Worm (Caenorhabditis elegans): ENCODE data around the gene cutl-15.

The cutl-15 gene

DNA sequence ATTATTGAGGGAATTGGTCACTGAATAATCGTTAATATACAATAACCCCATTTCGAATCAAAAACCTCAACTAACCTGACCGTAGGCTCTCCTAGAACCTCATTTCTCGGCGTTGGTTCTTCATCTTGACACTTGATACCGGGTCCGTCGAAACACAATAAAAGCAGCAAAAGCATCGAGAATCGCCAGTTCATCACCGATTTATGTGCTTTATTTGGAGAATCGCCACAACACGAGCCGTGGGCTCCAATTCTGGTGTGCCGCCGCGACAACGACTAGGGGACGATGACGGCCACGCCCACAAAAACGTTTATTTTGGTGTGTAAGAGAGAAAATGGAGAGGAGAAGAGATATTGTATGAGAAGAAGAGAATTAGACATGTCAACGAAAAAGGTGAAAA, at the start of gene cutl-15:
Gene cutl-15, minus strand, starts transcription at position 298 of the 400 bp plus-strand sequence.
- TF ChIP-seq unc-62 (GFP tag; optimal IDR thresholded peaks at IDR 0.05), result no peak

DNA sequence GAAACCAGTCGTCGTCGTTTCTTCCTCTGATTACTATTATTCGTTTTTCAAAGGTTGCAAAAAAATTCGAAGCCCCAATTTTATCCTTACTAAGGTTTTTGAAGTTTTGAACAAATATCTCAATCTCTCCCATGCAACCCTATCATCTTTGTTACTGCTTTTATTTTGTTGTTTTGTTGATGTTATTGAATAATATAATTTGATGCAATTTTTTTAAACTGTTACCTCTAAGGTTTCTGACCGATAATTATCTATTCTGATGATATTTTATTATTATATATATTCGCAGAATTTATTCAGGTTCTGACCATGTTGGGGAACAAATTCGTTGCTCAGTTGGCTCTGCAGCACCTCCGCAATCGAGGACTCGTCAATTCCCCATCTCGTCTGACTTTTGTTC, 48.6 kb upstream of the cutl-15 start, which contains the start of gene ndub-2:
Gene ndub-2, plus strand, starts transcription at position 301 of the 400 bp plus-strand sequence.
- no peak for TF ChIP-seq unc-62 (GFP tag; optimal IDR thresholded peaks at IDR 0.05)

DNA sequence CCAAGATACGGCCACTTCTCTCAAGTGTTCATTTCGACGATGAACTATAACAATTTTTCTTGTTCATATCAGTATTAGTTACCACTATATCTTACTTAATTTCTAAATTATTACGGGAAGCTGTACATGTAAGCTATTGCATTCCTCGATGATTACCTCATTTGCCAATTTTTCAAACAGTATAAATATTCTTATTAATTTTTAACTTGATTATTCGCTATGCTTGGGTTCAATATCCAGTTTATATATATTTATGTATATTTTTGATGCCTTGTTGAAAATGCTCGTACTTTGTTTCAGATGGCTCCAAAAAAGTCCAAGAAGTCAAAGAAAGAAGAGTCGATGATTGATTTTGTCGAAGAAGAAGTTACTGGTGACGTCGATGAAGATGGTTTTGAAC, 46.8 kb upstream of the cutl-15 start, which contains the start of gene F44G4.1:
Gene F44G4.1, plus strand, starts transcription at position 301 of the 400 bp plus-strand sequence.
- no peak for TF ChIP-seq unc-62 (GFP tag; optimal IDR thresholded peaks at IDR 0.05)

DNA sequence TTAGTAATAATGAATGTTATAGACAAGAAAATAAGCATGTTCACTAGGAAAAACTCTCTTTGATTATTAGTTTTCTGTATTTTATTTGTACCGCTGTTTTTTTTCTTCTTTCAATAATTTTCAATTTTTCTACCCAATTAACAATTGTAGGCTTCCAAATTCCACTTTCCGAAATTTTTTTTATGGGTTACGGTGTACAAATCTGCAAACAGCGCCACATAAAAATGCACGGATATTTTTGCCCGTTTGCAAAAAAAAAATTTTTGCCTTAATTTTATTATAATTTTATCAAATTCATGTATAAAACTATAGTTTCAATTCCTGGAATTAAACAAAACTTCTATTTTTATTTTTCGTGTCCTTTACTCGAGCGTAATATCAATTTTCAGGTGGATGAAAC, 45.3 kb upstream of the cutl-15 start, which contains the start of gene ooc-5:
Gene ooc-5, plus strand, starts transcription at position 381 of the 400 bp plus-strand sequence.
- no peak for TF ChIP-seq unc-62 (GFP tag; optimal IDR thresholded peaks at IDR 0.05)

DNA sequence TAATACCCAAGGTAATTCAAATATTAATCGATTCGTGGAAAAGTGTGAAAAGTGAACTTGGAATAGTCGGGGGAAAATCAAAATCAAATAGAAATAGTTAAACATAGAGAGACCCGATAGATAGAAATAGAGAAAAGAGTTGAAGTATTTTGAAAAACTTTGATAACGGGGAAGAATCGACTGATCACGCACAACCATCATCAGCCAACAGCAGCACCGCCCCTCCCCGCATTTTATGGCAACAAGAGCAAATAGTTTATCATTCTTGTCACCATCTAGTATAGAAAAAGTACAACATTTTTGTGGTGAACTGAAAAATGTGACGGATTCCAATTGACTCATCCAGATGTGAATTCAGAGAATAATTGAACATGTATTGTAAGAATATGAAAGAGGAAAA, 44.1 kb upstream of the cutl-15 start:
- TF ChIP-seq unc-62 (GFP tag; optimal IDR thresholded peaks at IDR 0.05), result no peak

DNA sequence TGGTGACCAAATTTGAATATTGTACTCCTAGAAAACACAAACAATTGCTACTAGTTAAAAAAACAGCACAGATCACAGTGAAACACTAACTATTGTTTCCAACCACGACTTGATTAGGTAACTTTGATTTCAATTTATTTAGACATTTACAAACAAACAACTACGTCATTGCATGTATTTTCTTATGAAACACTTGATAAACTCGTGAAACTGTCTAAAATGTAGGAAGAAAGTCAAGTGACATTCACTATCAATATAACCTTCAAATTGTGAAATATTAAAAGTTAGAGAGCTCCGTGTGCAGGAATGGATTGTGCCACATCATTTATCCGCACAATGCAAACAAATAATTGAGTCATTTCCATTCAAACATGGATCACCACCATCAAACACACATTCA, 42.8 kb upstream of the cutl-15 start:
- no peak for TF ChIP-seq unc-62 (GFP tag; optimal IDR thresholded peaks at IDR 0.05)

DNA sequence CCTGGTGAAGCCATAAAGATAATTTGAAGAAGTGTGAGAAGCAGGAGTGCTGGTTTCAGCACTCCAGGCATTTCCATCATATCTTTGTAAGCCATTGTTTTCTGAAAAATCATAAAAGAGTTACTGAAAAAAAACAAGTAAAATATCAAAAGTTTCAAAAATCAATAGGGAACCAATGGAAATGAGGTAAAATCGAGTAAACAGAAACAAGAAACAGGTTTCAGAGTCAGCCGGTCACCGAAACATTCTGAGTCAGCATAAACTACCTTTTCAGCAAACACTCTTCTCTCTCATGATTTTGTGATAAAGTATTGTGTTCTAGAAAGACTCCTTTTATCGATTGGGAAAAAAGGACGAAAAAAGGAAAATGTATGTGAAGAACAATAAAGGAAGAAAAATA, 42.0 kb upstream of the cutl-15 start, which contains the start of gene C18E9.9:
Gene C18E9.9, minus strand, starts transcription at position 101 of the 400 bp plus-strand sequence.
- no peak for TF ChIP-seq unc-62 (GFP tag; optimal IDR thresholded peaks at IDR 0.05)

DNA sequence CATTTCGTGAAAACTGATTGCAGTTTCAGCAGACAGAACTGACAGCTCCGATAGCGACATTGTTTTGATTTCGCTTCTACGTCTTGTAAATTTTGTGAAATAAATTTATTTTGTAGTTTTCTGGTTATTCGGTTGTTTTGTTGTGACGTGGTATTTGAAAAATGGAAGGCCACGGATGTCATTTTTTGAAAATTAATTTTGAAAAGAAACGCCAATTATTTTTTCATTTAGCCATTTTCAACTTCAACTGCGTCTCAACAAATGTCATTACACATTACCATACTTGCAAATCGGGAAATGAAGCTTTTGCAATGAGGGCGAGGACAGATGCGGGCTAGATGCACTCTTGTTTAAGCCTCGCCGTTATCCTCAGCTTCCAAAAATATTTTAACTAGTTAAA, 40.5 kb upstream of the cutl-15 start, which contains the start of gene C18E9.8:
Gene C18E9.8, minus strand, starts transcription at position 101 of the 400 bp plus-strand sequence.
- TF ChIP-seq unc-62 (GFP tag; optimal IDR thresholded peaks at IDR 0.05), result no peak

DNA sequence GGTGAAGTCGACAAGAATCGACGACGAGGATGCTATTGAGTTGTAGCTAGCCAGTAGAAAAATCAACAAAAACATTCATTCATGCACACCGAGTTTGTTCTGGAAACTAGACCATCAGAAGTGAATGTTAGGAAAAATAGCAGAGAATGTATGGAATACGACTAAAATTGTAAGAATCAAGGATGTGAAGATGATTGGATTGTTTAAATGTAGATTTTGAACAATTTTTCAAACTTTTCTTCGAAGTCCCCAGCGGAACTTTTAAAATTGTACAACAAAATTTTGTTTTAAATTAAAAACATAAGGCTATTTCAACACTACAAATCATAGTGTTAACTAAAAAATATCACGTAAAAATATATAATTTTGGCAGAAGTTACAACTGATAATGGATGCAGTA, 35.2 kb upstream of the cutl-15 start, which contains the start of gene C18E9.7:
Gene C18E9.7, minus strand, starts transcription at position 101 of the 400 bp plus-strand sequence.
- TF ChIP-seq unc-62 (GFP tag; optimal IDR thresholded peaks at IDR 0.05), result no peak

DNA sequence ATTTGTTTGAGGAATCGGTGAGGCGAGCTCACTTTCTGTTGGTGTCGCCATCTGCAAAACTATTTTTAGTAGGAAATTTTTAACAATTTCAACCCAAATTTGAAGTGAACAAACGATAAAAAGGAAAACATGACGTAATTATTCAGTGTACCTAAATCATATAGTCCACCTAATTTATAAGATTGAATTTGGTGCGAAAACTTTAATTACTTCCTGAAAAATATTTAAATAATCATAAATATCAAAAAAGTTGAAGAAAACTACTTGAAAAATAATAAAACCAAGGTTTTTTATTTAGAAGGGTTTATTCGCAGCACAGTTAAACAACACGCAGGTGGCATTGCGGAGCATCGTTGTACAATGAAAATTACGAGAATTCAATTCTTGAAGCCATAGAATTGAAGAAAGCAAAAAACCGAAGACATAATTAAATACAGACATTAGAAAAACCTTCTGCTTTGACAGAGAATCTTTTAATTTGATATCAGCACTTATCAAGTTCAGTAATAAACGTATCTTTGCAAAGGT, 26.1 kb upstream of the cutl-15 start, which contains the start of gene tomm-40:
Gene tomm-40, minus strand, starts transcription at position 51 of the 528 bp plus-strand sequence.
- TF ChIP-seq unc-62 (GFP tag; optimal IDR thresholded peaks at IDR 0.05), result no peak

DNA sequence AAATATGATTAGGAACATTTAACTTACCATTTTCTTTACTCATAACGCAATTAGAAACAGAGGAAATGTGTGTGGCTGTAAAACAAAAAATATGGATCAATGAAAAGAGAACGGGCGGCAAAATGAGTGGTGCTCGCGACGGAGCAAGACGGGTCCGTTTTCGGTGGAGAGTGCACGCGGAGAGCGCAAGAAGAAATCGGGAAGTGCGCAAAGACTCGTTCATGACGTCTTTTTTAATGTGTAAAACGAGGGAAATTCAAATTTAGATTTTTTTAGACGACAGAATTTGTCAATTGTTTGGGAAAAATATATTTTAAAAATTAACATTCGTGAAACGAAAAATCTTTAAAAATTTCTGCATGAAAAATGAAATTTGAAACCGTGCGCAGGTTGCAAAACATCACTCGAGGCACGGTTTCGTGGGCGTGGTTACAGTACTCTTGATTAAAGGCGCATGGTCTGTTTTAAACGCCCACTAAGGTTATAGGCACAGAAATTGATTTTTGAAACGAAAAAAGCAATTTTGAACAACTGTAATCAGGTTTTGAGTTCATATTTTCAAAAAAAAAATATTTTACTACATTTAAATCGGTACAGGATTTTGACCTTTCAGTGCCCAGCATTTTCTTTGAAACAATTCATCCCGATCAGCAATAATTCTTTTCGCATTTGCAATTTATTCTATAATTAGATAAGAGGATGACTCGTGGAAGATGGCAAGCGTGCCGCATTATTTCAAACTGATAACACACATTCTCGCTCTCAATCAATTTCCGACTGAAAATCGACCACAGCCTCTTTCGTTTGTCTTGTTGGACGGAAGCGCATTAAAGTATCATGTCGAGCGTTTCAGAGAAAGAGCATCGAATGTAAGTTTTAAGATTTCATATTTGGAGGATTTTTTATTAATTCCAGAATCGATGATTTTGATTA, 22.0 kb upstream of the cutl-15 start, which contains the start of the genes szy-20 and C18E9.5:
Gene szy-20, minus strand, starts transcription at position 83 of the 933 bp plus-strand sequence.
Gene C18E9.5, plus strand, starts transcription at position 730 of the 933 bp plus-strand sequence.
- TF ChIP-seq unc-62 (GFP tag; optimal IDR thresholded peaks at IDR 0.05), result no peak

DNA sequence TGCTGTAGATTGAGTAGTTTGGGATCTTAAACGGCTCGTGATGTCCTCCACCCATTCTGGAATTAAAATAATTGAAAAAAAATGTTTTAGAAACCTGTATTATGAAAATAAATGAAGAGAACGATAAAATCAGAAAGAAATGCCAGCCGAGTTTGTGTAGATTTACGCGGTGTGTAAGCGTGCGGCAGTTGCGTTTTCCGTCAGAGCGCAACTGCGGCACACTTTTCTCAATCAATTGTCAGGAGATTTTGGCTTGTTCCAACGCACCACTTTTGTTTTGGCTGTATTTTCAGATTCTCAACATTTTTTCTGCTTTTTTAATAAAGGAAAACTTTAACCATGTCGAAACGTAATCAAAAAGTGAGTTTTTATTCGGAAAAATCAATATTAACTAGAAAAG, 17.3 kb upstream of the cutl-15 start, which contains the start of the genes ndub-3 and C18E9.2:
Gene ndub-3, minus strand, starts transcription at position 56 of the 400 bp plus-strand sequence.
Gene C18E9.2, plus strand, starts transcription at position 172 of the 400 bp plus-strand sequence.
- TF ChIP-seq unc-62 (GFP tag; optimal IDR thresholded peaks at IDR 0.05), result no peak

DNA sequence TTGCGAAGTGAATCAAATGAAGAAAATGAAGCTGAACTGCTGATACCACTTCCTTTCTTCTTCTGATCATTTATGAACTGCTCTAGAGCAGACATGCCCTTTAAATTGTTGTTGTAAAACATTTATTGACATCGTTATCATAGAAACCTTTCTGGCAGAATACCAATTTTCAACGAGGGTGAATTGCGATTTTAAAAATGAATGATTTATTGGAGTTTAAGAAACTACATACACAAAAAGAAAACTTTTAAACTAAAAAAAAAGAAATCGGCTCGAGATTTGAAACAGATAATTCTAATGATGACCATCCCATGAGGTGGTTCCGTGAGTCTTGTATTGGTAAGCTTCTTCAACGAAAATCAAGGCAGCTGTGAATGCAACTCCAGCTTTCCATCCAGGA, 16.6 kb upstream of the cutl-15 start, which contains the start of gene sftd-3:
Gene sftd-3, minus strand, starts transcription at position 101 of the 400 bp plus-strand sequence.
- no peak for TF ChIP-seq unc-62 (GFP tag; optimal IDR thresholded peaks at IDR 0.05)

DNA sequence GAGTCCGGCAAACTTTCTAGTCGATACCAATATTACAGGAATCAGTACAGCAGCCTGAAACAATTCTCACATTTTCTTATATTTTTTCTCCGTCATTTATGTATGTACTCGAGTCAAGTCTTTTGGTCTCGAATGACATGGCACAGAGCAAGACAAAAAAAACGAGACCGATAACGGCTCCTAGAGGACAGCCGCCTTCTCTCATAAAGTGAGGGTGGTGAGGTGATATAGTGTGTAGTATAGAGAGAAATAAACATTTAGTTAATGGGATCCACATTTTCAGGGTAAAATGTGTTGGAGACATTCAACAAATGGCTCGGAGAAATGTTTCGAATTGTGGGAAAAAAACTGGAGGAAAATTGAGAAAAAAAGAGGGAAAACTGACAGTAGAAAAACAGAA, 14.7 kb upstream of the cutl-15 start:
- TF ChIP-seq unc-62 (GFP tag; optimal IDR thresholded peaks at IDR 0.05), result no peak

DNA sequence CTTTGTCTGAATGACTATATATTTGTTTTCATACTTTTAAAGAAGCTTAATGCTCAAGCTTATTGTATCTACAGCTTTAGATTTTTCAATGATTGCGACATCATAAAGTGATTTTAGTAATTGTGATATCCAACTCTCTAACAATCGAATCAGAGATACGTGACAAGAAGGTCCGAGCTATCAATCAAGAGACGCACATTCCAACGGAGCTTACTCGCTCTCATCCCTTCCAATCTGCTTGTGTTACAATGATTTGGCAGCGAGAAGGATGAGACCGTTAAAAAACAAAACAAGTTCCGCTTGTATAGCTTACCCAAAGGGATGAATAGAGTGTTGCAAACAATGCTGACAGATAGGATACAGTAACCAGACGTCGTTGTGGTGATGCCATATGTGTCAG, 14.0 kb upstream of the cutl-15 start:
- TF ChIP-seq unc-62 (GFP tag; optimal IDR thresholded peaks at IDR 0.05), result no peak

DNA sequence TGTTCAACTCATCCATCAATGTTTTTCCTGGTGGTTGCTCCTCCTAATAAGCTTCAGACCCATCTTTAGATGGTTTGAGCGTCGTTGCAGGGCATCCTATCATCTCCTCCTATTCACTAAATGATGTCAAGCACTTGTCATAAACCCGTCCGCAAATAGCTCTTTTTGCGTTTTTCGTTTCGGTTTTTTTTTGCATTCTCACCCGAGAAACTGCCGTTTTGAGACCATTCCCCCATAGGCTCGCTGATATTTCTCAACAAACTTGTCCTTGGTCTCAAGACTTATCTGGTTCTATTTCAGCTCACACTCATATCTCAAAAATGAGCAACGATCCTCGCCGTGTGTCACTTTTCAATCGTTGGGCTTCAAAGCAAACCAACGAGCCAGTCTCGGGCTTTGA, 12.9 kb upstream of the cutl-15 start, which contains the start of gene cal-2:
Gene cal-2, plus strand, starts transcription at position 301 of the 400 bp plus-strand sequence.
- TF ChIP-seq unc-62 (GFP tag; optimal IDR thresholded peaks at IDR 0.05), result no peak
